Fruit fly (Drosophila melanogaster) whole organism, prepupa: ENCODE measurements around the gene CG11562.

ENCODE experiments used
- CG10631 ChIP-seq: fragments of 200-800 bp; sonication (Bioruptor generic); optimal IDR thresholded peaks from 2 replicates; lab custom pipeline; 2016; ENCODE audit warnings: missing biosample characterization, missing genetic modification characterization
- CG10669 ChIP-seq: fragments of 200-800 bp; sonication (Bioruptor generic); optimal IDR thresholded peaks from 3 replicates; lab custom pipeline; 2018; ENCODE audit warnings: missing biosample characterization, mild to moderate bottlenecking, missing genetic modification characterization, moderate library complexity
- CG11294 ChIP-seq: fragments of 200-800 bp; sonication (Bioruptor generic); IDR thresholded peaks from 2 replicates; pipeline ENCODE4 v1.3.6; 2022; ENCODE audit warnings: missing biosample characterization, missing genetic modification characterization
- CG11762 ChIP-seq: fragments of 200-800 bp; sonication (Bioruptor generic); optimal IDR thresholded peaks from 3 replicates; lab custom pipeline; 2016; ENCODE audit warnings: missing biosample characterization, missing genetic modification characterization; ENCODE audit not compliant: insufficient read depth
- CG11902 ChIP-seq: fragments of 200-800 bp; sonication (Bioruptor generic); optimal IDR thresholded peaks from 3 replicates; lab custom pipeline; 2016; ENCODE audit warnings: missing biosample characterization, missing genetic modification characterization
- CG15336 ChIP-seq: fragments of 200-800 bp; sonication (Bioruptor generic); IDR thresholded peaks from 2 replicates; pipeline ENCODE4 v1.3.6; 2022; ENCODE audit warnings: missing biosample characterization, missing genetic modification characterization
- CG1621 ChIP-seq: fragments of 200-800 bp; sonication (Bioruptor generic); optimal IDR thresholded peaks from 3 replicates; lab custom pipeline; 2018; ENCODE audit warnings: missing biosample characterization, mild to moderate bottlenecking, missing genetic modification characterization
- CG16779 ChIP-seq: fragments of 200-800 bp; sonication (Bioruptor generic); optimal IDR thresholded peaks from 3 replicates; lab custom pipeline; 2017; ENCODE audit warnings: missing biosample characterization, mild to moderate bottlenecking, missing genetic modification characterization
- CG3032 ChIP-seq: fragments of 200-800 bp; optimal IDR thresholded peaks from 2 replicates; lab custom pipeline; 2019; ENCODE audit warnings: missing biosample characterization, mild to moderate bottlenecking, missing genetic modification characterization, moderate library complexity
- CG31627 ChIP-seq: fragments of 200-800 bp; sonication (Bioruptor generic); optimal IDR thresholded peaks from 3 replicates; lab custom pipeline; 2016; ENCODE audit warnings: missing biosample characterization, missing genetic modification characterization
- CG34406 ChIP-seq: fragments of 200-800 bp; sonication (Bioruptor generic); optimal IDR thresholded peaks from 3 replicates; lab custom pipeline; 2016; ENCODE audit warnings: missing biosample characterization, missing genetic modification characterization
- CG3919 ChIP-seq: fragments of 200-800 bp; sonication (Bioruptor generic); optimal IDR thresholded peaks from 3 replicates; lab custom pipeline; 2016; ENCODE audit warnings: missing biosample characterization, missing genetic modification characterization
- CG4318 ChIP-seq: fragments of 200-800 bp; sonication (Bioruptor generic); optimal IDR thresholded peaks from 3 replicates; lab custom pipeline; 2017; ENCODE audit warnings: missing biosample characterization, mild to moderate bottlenecking, missing genetic modification characterization
- CG6163 ChIP-seq: fragments of 200-800 bp; sonication (Bioruptor generic); IDR thresholded peaks from 3 replicates; pipeline ENCODE4 v1.3.6; 2022; ENCODE audit warnings: missing biosample characterization, missing genetic modification characterization
- CG6276 ChIP-seq: fragments of 200-800 bp; sonication (Bioruptor generic); optimal IDR thresholded peaks from 2 replicates; lab custom pipeline; 2017; ENCODE audit warnings: missing biosample characterization, mild to moderate bottlenecking, missing genetic modification characterization
- CG6792 ChIP-seq: fragments of 200-800 bp; sonication (Bioruptor generic); optimal IDR thresholded peaks from 3 replicates; lab custom pipeline; 2016; ENCODE audit warnings: missing biosample characterization, missing genetic modification characterization
- CG6808 ChIP-seq: fragments of 200-800 bp; sonication (Bioruptor generic); optimal IDR thresholded peaks from 3 replicates; lab custom pipeline; 2017; ENCODE audit warnings: missing biosample characterization, missing genetic modification characterization, mild to moderate bottlenecking, moderate library complexity, missing genetic modification reagents
- CG6854 ChIP-seq: fragments of 200-800 bp; sonication (Bioruptor generic); optimal IDR thresholded peaks from 2 replicates; lab custom pipeline; 2017; ENCODE audit warnings: missing biosample characterization, mild to moderate bottlenecking, missing genetic modification characterization
- CG8119 ChIP-seq: fragments of 200-800 bp; sonication (Bioruptor generic); IDR thresholded peaks from 3 replicates; pipeline ENCODE4 v1.3.6; 2022; ENCODE audit warnings: missing biosample characterization, missing genetic modification characterization
- CG8319 ChIP-seq: fragments of 200-800 bp; sonication (Bioruptor generic); optimal IDR thresholded peaks from 3 replicates; lab custom pipeline; 2016; ENCODE audit warnings: missing biosample characterization, missing genetic modification characterization
- CG8632 ChIP-seq: fragments of 200-800 bp; sonication (Bioruptor generic); optimal IDR thresholded peaks from 3 replicates; lab custom pipeline; 2016; ENCODE audit warnings: missing biosample characterization, missing genetic modification characterization
- Eip75B ChIP-seq: fragments of 200-800 bp; sonication (Bioruptor generic); optimal IDR thresholded peaks from 3 replicates; lab custom pipeline; 2016; ENCODE audit warnings: missing biosample characterization, missing genetic modification characterization
- Ets21C ChIP-seq: fragments of 200-800 bp; sonication (Bioruptor generic); optimal IDR thresholded peaks from 3 replicates; lab custom pipeline; 2016; ENCODE audit warnings: missing biosample characterization, missing genetic modification characterization
- Gug ChIP-seq: fragments of 200-800 bp; sonication (Bioruptor generic); IDR thresholded peaks from 2 replicates; pipeline ENCODE4 v1.3.6; 2022; ENCODE audit warnings: missing biosample characterization, missing genetic modification characterization
- Hr38 ChIP-seq: sonication (Bioruptor generic); optimal IDR thresholded peaks from 2 replicates; lab custom pipeline; 2016; ENCODE audit warnings: missing biosample characterization, missing genetic modification characterization
- Lpt ChIP-seq: fragments of 200-800 bp; sonication (Bioruptor generic); optimal IDR thresholded peaks from 3 replicates; lab custom pipeline; 2016; ENCODE audit warnings: missing biosample characterization, missing genetic modification characterization
- Met ChIP-seq: fragments of 200-800 bp; sonication (Bioruptor generic); optimal IDR thresholded peaks from 3 replicates; lab custom pipeline; 2016; ENCODE audit warnings: missing biosample characterization, missing genetic modification characterization
- OdsH ChIP-seq: fragments of 200-800 bp; sonication (Bioruptor generic); optimal IDR thresholded peaks from 3 replicates; lab custom pipeline; 2016; ENCODE audit warnings: missing biosample characterization, missing genetic modification characterization
- Sox14 ChIP-seq: fragments of 200-800 bp; sonication (Bioruptor generic); optimal IDR thresholded peaks from 3 replicates; lab custom pipeline; 2016; ENCODE audit warnings: missing biosample characterization, missing genetic modification characterization
- Sox15 ChIP-seq: fragments of 200-800 bp; sonication (Bioruptor generic); optimal IDR thresholded peaks from 3 replicates; lab custom pipeline; 2016; ENCODE audit warnings: missing biosample characterization, missing genetic modification characterization
- achi ChIP-seq: fragments of 200-800 bp; sonication (Bioruptor generic); optimal IDR thresholded peaks from 3 replicates; lab custom pipeline; 2016; ENCODE audit warnings: missing biosample characterization, missing genetic modification characterization
- dac ChIP-seq: fragments of 200-800 bp; sonication (Bioruptor generic); optimal IDR thresholded peaks from 2 replicates; lab custom pipeline; 2017; ENCODE audit warnings: missing biosample characterization, mild to moderate bottlenecking, missing genetic modification characterization
- eg ChIP-seq: fragments of 200-800 bp; sonication (Bioruptor generic); IDR thresholded peaks from 3 replicates; pipeline ENCODE4 v1.3.6; 2022; ENCODE audit warnings: missing biosample characterization, missing genetic modification characterization
- fd85E ChIP-seq: fragments of 200-800 bp; sonication (Bioruptor generic); optimal IDR thresholded peaks from 3 replicates; lab custom pipeline; 2016; ENCODE audit warnings: missing biosample characterization, missing genetic modification characterization
- fkh ChIP-seq: fragments of 200-800 bp; sonication (Bioruptor generic); optimal IDR thresholded peaks from 3 replicates; lab custom pipeline; 2017; ENCODE audit warnings: missing biosample characterization, mild to moderate bottlenecking, missing genetic modification characterization, moderate library complexity
- lz ChIP-seq: fragments of 200-800 bp; sonication (Bioruptor generic); optimal IDR thresholded peaks from 3 replicates; lab custom pipeline; 2016; ENCODE audit warnings: missing biosample characterization, missing genetic modification characterization
- net ChIP-seq: fragments of 200-800 bp; sonication (Bioruptor generic); optimal IDR thresholded peaks from 3 replicates; lab custom pipeline; 2016; ENCODE audit warnings: missing biosample characterization, missing genetic modification characterization
- pdm3 ChIP-seq: fragments of 200-800 bp; sonication (Bioruptor generic); optimal IDR thresholded peaks from 3 replicates; lab custom pipeline; 2016; ENCODE audit warnings: missing biosample characterization, missing genetic modification characterization
- salr ChIP-seq, 2 experiments: fragments of 200-800 bp; sonication (Bioruptor generic); optimal IDR thresholded peaks; 3 replicates each; lab custom pipeline; 2016 to 2018; ENCODE audit warnings: missing biosample characterization in 2 of 2, missing genetic modification characterization in 2 of 2, mild to moderate bottlenecking in 1 of 2
- spab ChIP-seq: fragments of 200-800 bp; sonication (Bioruptor generic); optimal IDR thresholded peaks from 2 replicates; lab custom pipeline; 2017; ENCODE audit warnings: missing biosample characterization, mild to moderate bottlenecking, missing genetic modification characterization, missing genetic modification reagents
- ss ChIP-seq, 2 experiments: fragments of 200-800 bp; sonication (Bioruptor generic); optimal IDR thresholded peaks; 2 replicates in 1 of 2; 3 replicates in 1 of 2; lab custom pipeline; 2017 to 2018; ENCODE audit warnings: mild to moderate bottlenecking in 2 of 2, missing biosample characterization in 2 of 2, missing genetic modification characterization in 2 of 2, moderate library complexity in 1 of 2
- topi ChIP-seq: fragments of 200-800 bp; sonication (Bioruptor generic); optimal IDR thresholded peaks from 3 replicates; lab custom pipeline; 2016; ENCODE audit warnings: missing biosample characterization, missing genetic modification characterization
- vri ChIP-seq: fragments of 200-800 bp; sonication (Bioruptor generic); optimal IDR thresholded peaks from 3 replicates; lab custom pipeline; 2016; ENCODE audit warnings: missing biosample characterization, mild to moderate bottlenecking, missing genetic modification characterization

CG11562 gene

dm6 chr2L:249048-249825 lies 43.0 kb upstream of the CG11562 start (continued):
- TF ChIP-seq CG3919 (GFP tag; lab: Kevin White, UChicago) (peak; percentile 42), CG8319 (GFP tag; lab: Kevin White, UChicago) (no peak), CG4318 (peak; percentile 74), CG31627 (GFP tag; lab: Kevin White, UChicago) (peak; percentile 36), vri (no peak), Ets21C (GFP tag; lab: Kevin White, UChicago) (peak; percentile 34), CG8119 (GFP tag; lab: Robert Waterston, UW) (peak; percentile 71), fkh (peak; percentile 65), Met (GFP tag; lab: Kevin White, UChicago) (peak; percentile 48), Lpt (GFP tag; lab: Kevin White, UChicago) (peak; percentile 25), pdm3 (GFP tag; lab: Kevin White, UChicago) (peak; percentile 75), net (GFP tag; lab: Kevin White, UChicago) (peak; percentile 63), dac (peak; percentile 61), CG6854 (GFP tag; lab: Kevin White, UChicago) (peak; percentile 56), lz (GFP tag; lab: Kevin White, UChicago) (peak; percentile 4), OdsH (GFP tag; lab: Kevin White, UChicago) (peak; percentile 75), Hr38 (GFP tag; lab: Kevin White, UChicago) (no peak), achi (GFP tag; lab: Kevin White, UChicago) (peak; percentile 68), salr (GFP tag; optimal IDR thresholded peaks at IDR 0.05; lab: Kevin White, UChicago) (peak; percentile 34 to 85), Eip75B (GFP tag; lab: Kevin White, UChicago) (peak; percentile 62), Sox15 (GFP tag; lab: Kevin White, UChicago) (no peak), CG16779 (peak; percentile 54), CG10669 (GFP tag; lab: Kevin White, UChicago) (peak; percentile 57), Sox14 (GFP tag; lab: Kevin White, UChicago) (peak; percentile 42), eg (GFP tag; lab: Robert Waterston, UW) (peak; percentile 64; the same call in 2 of the 3 replicates), CG11902 (GFP tag; lab: Kevin White, UChicago) (no peak), CG11762 (GFP tag; lab: Kevin White, UChicago) (peak; percentile 44), topi (GFP tag; lab: Kevin White, UChicago) (peak; percentile 28), CG11294 (peak; percentile 54; the same call in 1 of the 2 replicates), spab (GFP tag; lab: Kevin White, UChicago) (peak; percentile 35), CG8632 (GFP tag; lab: Kevin White, UChicago) (peak; percentile 24), CG6276 (GFP tag; lab: Kevin White, UChicago) (peak; percentile 67), ss (GFP tag; optimal IDR thresholded peaks at IDR 0.05; lab: Kevin White, UChicago) (peak; percentile 68 to 76), CG34406 (GFP tag; lab: Kevin White, UChicago) (peak; percentile 10), fd85E (no peak), CG1621 (peak; percentile 9)

- no peak for TF ChIP-seq CG6792 (GFP tag; lab: Kevin White, UChicago)
- no peak for TF ChIP-seq CG11762 (GFP tag; lab: Kevin White, UChicago)
- TF ChIP-seq CG8632 (GFP tag; lab: Kevin White, UChicago): peak; percentile 7
- no peak for TF ChIP-seq dac
- TF ChIP-seq CG8119 (GFP tag; lab: Robert Waterston, UW): peak; percentile 59; the same call in 2 of the 3 replicates
- peak; percentile 57 for TF ChIP-seq CG6276 (GFP tag; lab: Kevin White, UChicago)
- TF ChIP-seq CG31627 (GFP tag; lab: Kevin White, UChicago): peak; percentile 16
- TF ChIP-seq Met (GFP tag; lab: Kevin White, UChicago): no peak
- TF ChIP-seq Ets21C (GFP tag; lab: Kevin White, UChicago): no peak
- TF ChIP-seq achi (GFP tag; lab: Kevin White, UChicago): peak; percentile 25
- peak; percentile 53 for TF ChIP-seq CG6854 (GFP tag; lab: Kevin White, UChicago)
- TF ChIP-seq CG16779: no peak
- no peak for TF ChIP-seq CG11902 (GFP tag; lab: Kevin White, UChicago)
- peak; percentile 73 for TF ChIP-seq Sox14 (GFP tag; lab: Kevin White, UChicago)
- peak; percentile 30 for TF ChIP-seq CG3032
- peak; percentile 23 for TF ChIP-seq CG1621
- TF ChIP-seq ss (GFP tag; optimal IDR thresholded peaks at IDR 0.05; lab: Kevin White, UChicago): peak; percentile 38 to 53
- TF ChIP-seq lz (GFP tag; lab: Kevin White, UChicago): peak; percentile 11
- peak; percentile 67; the same call in 2 of the 3 replicates for TF ChIP-seq CG6163
- no peak for TF ChIP-seq Gug (GFP tag; lab: Robert Waterston, UW)
- no peak for TF ChIP-seq CG34406 (GFP tag; lab: Kevin White, UChicago)
- no peak for TF ChIP-seq CG15336 (GFP tag; lab: Robert Waterston, UW)
- TF ChIP-seq CG10631 (GFP tag; lab: Kevin White, UChicago): no peak
- peak; percentile 9 for TF ChIP-seq OdsH (GFP tag; lab: Kevin White, UChicago)
- TF ChIP-seq topi (GFP tag; lab: Kevin White, UChicago): peak; percentile 17
- TF ChIP-seq CG6808 (GFP tag; lab: Kevin White, UChicago): peak; percentile 43
- TF ChIP-seq Eip75B (GFP tag; lab: Kevin White, UChicago): peak; percentile 43
- no peak for TF ChIP-seq Sox15 (GFP tag; lab: Kevin White, UChicago)
These were observed 41.6 kb upstream of the CG11562 start, which contains the start of gene kis for dm6 chr2L:250507-251215. Gene kis (minus strand): TSS chr2L:250823.
